ENCODE assay signal across 3 fruit fly cellular contexts in the genomic region with DNA sequence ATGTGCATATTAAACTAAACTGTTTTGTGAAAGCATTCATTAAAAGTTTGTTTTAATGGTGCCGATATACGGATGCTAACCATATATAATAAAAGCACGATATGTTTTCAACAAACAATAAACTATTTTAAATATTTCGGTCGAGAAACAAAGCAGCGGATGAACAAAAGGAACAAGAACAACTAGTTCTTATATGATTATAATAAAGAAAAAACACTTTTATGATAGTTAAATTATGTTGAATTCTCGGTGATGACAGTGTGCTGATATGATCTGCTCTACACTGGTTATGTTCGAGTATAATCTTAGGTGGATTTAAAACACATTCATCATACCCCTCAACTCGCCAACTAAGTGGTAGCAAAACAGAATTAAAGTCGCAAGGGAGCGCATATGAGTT.
TF ChIP-seq lines count a peak whose summit lies in the region.

No protein-coding gene starts in this region.

- no peak for TF ChIP-seq CTCF in whole organism, embryonic (GFP tag; optimal IDR thresholded peaks at IDR 0.05; lab: Kevin White, UChicago)

TF ChIP-seq in whole organism, 6 proteins besides CTCF, POLR2A, EP300 and RAD21:
- TF ChIP-seq pan (optimal IDR thresholded peaks at IDR 0.05; lab: Kevin White, UChicago) (peak; percentile 19), psq (optimal IDR thresholded peaks at IDR 0.05; lab: Kevin White, UChicago) (no peak)

TF ChIP-seq in whole organism, embryonic, 481 proteins besides CTCF, POLR2A, EP300 and RAD21:
- TF ChIP-seq CG9727 (GFP tag; optimal IDR thresholded peaks at IDR 0.05; lab: Kevin White, UChicago) (peak; percentile 15), CG30403 (GFP tag; optimal IDR thresholded peaks at IDR 0.05; lab: Kevin White, UChicago) (peak; percentile 7), sens (GFP tag; lab: Kevin White, UChicago) (peak; percentile 87), row (GFP tag; IDR thresholded peaks at IDR 0.05; lab: Robert Waterston, UW) (0 out of 3 replicates have a peak, but pooled peaks have one; percentile 13), CG18262 (tag; optimal IDR thresholded peaks at IDR 0.05; lab: Kevin White, UChicago) (peak; percentile 34), dmrt11E (tag; optimal IDR thresholded peaks at IDR 0.05; lab: Kevin White, UChicago) (peak; percentile 47), D19B (GFP tag; optimal IDR thresholded peaks at IDR 0.05; lab: Kevin White, UChicago) (peak; percentile 24), Sry-β (GFP tag; optimal IDR thresholded peaks at IDR 0.05; lab: Kevin White, UChicago) (peak; percentile 62), CG17361 (GFP tag; IDR thresholded peaks at IDR 0.05; lab: Robert Waterston, UW) (peak; percentile 32; the same call in 1 of the 3 replicates), lola (GFP tag; optimal IDR thresholded peaks at IDR 0.05; lab: Kevin White, UChicago) (peak in 1 of 3 experiments; percentile 38), CG7745 (tag; optimal IDR thresholded peaks at IDR 0.05; lab: Kevin White, UChicago) (no peak), pan (optimal IDR thresholded peaks at IDR 0.05; lab: Kevin White, UChicago) (no peak), pan (GFP tag; optimal IDR thresholded peaks at IDR 0.05 in 1 of 2, IDR thresholded peaks at IDR 0.05 in 1 of 2) (peak in 1 of 2 experiments; percentile 27), btn (GFP tag; optimal IDR thresholded peaks at IDR 0.05; lab: Kevin White, UChicago) (no peak), bowl (GFP tag; IDR thresholded peaks at IDR 0.05; lab: Robert Waterston, UW) (no peak), CG2712 (tag; optimal IDR thresholded peaks at IDR 0.05; lab: Kevin White, UChicago) (peak; percentile 23), CG10267 (tag; optimal IDR thresholded peaks at IDR 0.05; lab: Kevin White, UChicago) (no peak), Tbp (GFP tag; optimal IDR thresholded peaks at IDR 0.05; lab: Kevin White, UChicago) (no peak)
TF ChIP-seq in whole organism, embryonic: peak in this region for 12.

TF ChIP-seq in whole organism, prepupa, 60 proteins besides CTCF, POLR2A, EP300 and RAD21:
- TF ChIP-seq Eip78C (GFP tag; lab: Kevin White, UChicago) (peak; percentile 50), CG8319 (GFP tag; optimal IDR thresholded peaks at IDR 0.05; lab: Kevin White, UChicago) (no peak), esn (GFP tag; optimal IDR thresholded peaks at IDR 0.05; lab: Kevin White, UChicago) (peak; percentile 18), pdm3 (GFP tag; optimal IDR thresholded peaks at IDR 0.05; lab: Kevin White, UChicago) (no peak)
